Worm (Caenorhabditis elegans): ENCODE data around the gene tbc-11.
A peak's percentile ranks its signal among the peaks of the same experiment; 100 is the strongest.

tbc-11 gene

DNA sequence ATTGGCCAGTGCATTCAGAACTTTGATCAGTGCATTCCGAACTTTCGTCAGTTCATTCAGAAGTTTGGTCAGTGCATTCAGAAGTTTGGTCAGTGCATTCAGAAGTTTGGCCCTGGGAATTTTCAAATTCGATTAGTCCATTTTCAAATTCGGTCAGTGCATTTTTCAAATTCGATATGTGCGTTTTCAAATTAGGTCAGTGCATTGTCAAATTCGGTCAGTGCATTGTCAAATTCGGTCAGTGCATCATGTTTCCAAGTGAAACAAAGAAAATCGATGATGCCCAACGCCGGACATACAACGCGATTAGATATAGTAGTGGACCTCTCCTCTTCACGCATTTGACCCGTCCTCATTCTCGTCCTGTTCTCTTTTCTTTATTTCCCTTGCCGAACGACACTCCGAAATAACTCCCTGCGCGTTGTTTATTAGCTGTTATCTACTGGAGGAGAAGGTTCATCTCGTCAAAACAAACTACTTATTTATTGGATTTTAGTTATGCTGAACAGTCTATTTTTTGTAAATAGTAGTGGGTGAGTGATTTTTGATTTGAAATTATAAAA is 29.8 kb downstream of the tbc-11 start, which contains the start of gene apm-3:
TSS of gene apm-3 (plus strand) at position 477 of the 563 bp plus-strand sequence.
- TF ChIP-seq nhr-11 (tag; optimal IDR thresholded peaks at IDR 0.05): no peak
- TF ChIP-seq unc-130 (tag; optimal IDR thresholded peaks at IDR 0.05): peak; percentile 47
- TF ChIP-seq lin-14 (GFP tag; optimal IDR thresholded peaks at IDR 0.05): peak; percentile 77
- peak; percentile 8 for TF ChIP-seq jun-1 (tag; optimal IDR thresholded peaks at IDR 0.05)
- peak; percentile 17 for TF ChIP-seq swsn-7 (tag; optimal IDR thresholded peaks at IDR 0.05)
- peak in 2 of 3 experiments; percentile 10 to 40 for TF ChIP-seq ceh-82 (tag; optimal IDR thresholded peaks at IDR 0.05)
- peak; percentile 44 for TF ChIP-seq nhr-47 (tag; optimal IDR thresholded peaks at IDR 0.05)
- peak; percentile 49 for TF ChIP-seq snu-23 (GFP tag; optimal IDR thresholded peaks at IDR 0.05)
- peak; percentile 10 for TF ChIP-seq tbx-2 (tag; optimal IDR thresholded peaks at IDR 0.05)
- TF ChIP-seq mdl-1 (tag; optimal IDR thresholded peaks at IDR 0.05): no peak
- TF ChIP-seq nhr-71 (tag; optimal IDR thresholded peaks at IDR 0.05): peak; percentile 9
- TF ChIP-seq lin-35 (GFP tag; optimal IDR thresholded peaks at IDR 0.05): peak; percentile 19 to 41
- no peak for TF ChIP-seq ceh-8 (GFP tag; optimal IDR thresholded peaks at IDR 0.05)
- TF ChIP-seq fos-1 (tag; optimal IDR thresholded peaks at IDR 0.05): no peak
- peak; percentile 38 for TF ChIP-seq blmp-1 (tag; optimal IDR thresholded peaks at IDR 0.05)
- no peak for TF ChIP-seq fkh-10 (GFP tag; optimal IDR thresholded peaks at IDR 0.05)
- peak; percentile 22 for TF ChIP-seq F16B12.6 (tag; optimal IDR thresholded peaks at IDR 0.05)
- peak; percentile 16 for TF ChIP-seq lin-13 (GFP tag; optimal IDR thresholded peaks at IDR 0.05)
- peak in 1 of 6 experiments; percentile 20 for TF ChIP-seq elt-3 (tag; optimal IDR thresholded peaks at IDR 0.05)
- peak; percentile 20 to 49 for TF ChIP-seq lsy-2 (tag; optimal IDR thresholded peaks at IDR 0.05)
- no peak for TF ChIP-seq nhr-28 (tag; optimal IDR thresholded peaks at IDR 0.05)
- TF ChIP-seq rnt-1 (tag; optimal IDR thresholded peaks at IDR 0.05): peak; percentile 21
- TF ChIP-seq dpl-1 (GFP tag; optimal IDR thresholded peaks at IDR 0.05): peak in 1 of 3 experiments; percentile 31
- peak; percentile 33 for TF ChIP-seq mep-1 (tag; optimal IDR thresholded peaks at IDR 0.05)
- TF ChIP-seq efl-1 (optimal IDR thresholded peaks at IDR 0.05): peak in 1 of 2 experiments; percentile 11
- TF ChIP-seq efl-1 (GFP tag; optimal IDR thresholded peaks at IDR 0.05 in 1 of 2): peak in 1 of 2 experiments; percentile 91

DNA sequence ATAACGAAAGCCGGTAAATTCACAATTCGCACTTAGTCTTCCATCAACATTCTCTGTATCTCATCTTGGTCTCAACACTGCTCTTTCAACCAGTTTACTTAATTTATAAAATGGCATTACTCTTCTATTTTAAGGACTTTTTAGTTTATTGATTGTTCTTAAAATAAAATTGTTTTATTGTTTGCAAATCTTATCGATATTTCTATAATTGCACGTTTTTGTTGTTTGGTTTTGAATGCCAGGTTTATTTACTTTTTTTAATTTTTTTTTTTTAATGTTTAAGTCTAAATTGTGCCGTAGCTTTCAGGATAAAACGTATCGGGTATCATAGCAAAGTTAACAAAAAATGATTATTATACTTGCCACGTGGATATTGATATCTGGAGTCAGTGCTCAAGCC is 32.8 kb downstream of the tbc-11 start, which contains the start of gene chil-10:
TSS of gene chil-10 (plus strand) at position 301 of the 400 bp plus-strand sequence.
- TF ChIP-seq unc-30 (tag; optimal IDR thresholded peaks at IDR 0.05): no peak
- TF ChIP-seq egl-27 (tag; optimal IDR thresholded peaks at IDR 0.05): no peak
- TF ChIP-seq pqm-1 (tag; optimal IDR thresholded peaks at IDR 0.05): no peak
- no peak for TF ChIP-seq efl-1 (optimal IDR thresholded peaks at IDR 0.05)
- TF ChIP-seq efl-1 (GFP tag; optimal IDR thresholded peaks at IDR 0.05 in 1 of 2): no peak
- no peak for TF ChIP-seq lin-14 (GFP tag; optimal IDR thresholded peaks at IDR 0.05)
- TF ChIP-seq Y116A8C.19 (tag; optimal IDR thresholded peaks at IDR 0.05; ENCODE audit: borderline replicate concordance): no peak
- TF ChIP-seq lin-15B (tag; optimal IDR thresholded peaks at IDR 0.05): no peak
- no peak for TF ChIP-seq ceh-8 (GFP tag; optimal IDR thresholded peaks at IDR 0.05)
- TF ChIP-seq swsn-7 (tag; optimal IDR thresholded peaks at IDR 0.05): no peak
- no peak for TF ChIP-seq mep-1 (tag; optimal IDR thresholded peaks at IDR 0.05)
- no peak for TF ChIP-seq unc-62 (GFP tag; optimal IDR thresholded peaks at IDR 0.05)

DNA sequence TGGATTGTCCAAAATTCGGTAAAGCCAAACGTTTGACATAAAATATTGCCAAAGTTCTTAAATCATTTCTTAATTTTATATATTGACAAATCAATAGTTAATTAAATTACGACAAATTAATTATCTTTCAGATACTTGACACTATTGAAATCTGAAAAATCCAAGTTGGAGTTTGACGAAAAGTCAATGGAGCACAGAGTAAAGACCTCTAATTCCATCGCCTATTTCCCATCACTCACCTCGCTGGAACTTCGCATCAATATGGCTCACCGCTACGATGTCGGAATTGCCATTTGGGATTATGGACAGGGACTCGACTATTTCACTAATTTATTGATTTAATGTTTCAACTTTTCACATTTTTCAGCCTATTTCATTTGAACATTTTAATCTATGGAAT is 35.4 kb downstream of the tbc-11 start:
- TF ChIP-seq ceh-82 (tag; optimal IDR thresholded peaks at IDR 0.05) (no peak), nhr-47 (tag; optimal IDR thresholded peaks at IDR 0.05) (no peak), zip-4 (GFP tag; optimal IDR thresholded peaks at IDR 0.05) (no peak), nhr-11 (tag; optimal IDR thresholded peaks at IDR 0.05) (no peak), ztf-11 (tag; optimal IDR thresholded peaks at IDR 0.05) (no peak), ceh-8 (GFP tag; optimal IDR thresholded peaks at IDR 0.05) (no peak), nhr-90 (tag; optimal IDR thresholded peaks at IDR 0.05; ENCODE audit: poor library complexity) (no peak), nhr-76 (tag; optimal IDR thresholded peaks at IDR 0.05) (no peak), blmp-1 (tag; optimal IDR thresholded peaks at IDR 0.05) (no peak), xbp-1 (tag; optimal IDR thresholded peaks at IDR 0.05) (no peak), aha-1 (tag; optimal IDR thresholded peaks at IDR 0.05) (no peak), irx-1 (tag; optimal IDR thresholded peaks at IDR 0.05) (no peak), dpl-1 (GFP tag; optimal IDR thresholded peaks at IDR 0.05) (no peak)
